Worm (Caenorhabditis elegans) whole organism, mixed stage, embryonic: Measurements from ENCODE around the gene K03B8.11.
A peak's percentile ranks its signal among the peaks of the same experiment; 100 is the strongest.

Experiments
- M03D4.4 ChIP-seq: sonication (generic microtip); optimal IDR thresholded peaks from 2 replicates; lab custom pipeline; 2017; ENCODE audit warnings: mild to moderate bottlenecking, missing genetic modification characterization, missing compliant biosample characterization
- bed-3 ChIP-seq: fragments of 200-800 bp; sonication (Bioruptor generic); optimal IDR thresholded peaks from 3 replicates; lab custom pipeline; 2018; ENCODE audit warnings: mild to moderate bottlenecking, missing genetic modification characterization, moderate library complexity, missing compliant biosample characterization
- blmp-1 ChIP-seq: fragments of 150-350 bp; optimal IDR thresholded peaks from 2 replicates; lab custom pipeline; 2014; ENCODE audit warnings: missing biosample characterization, missing genetic modification characterization
- ceh-39 ChIP-seq: fragments of 150-350 bp; optimal IDR thresholded peaks from 2 replicates; lab custom pipeline; 2014; ENCODE audit warnings: missing biosample characterization, missing genetic modification characterization
- ceh-43 ChIP-seq: fragments of 200-800 bp; sonication (Bioruptor generic); optimal IDR thresholded peaks from 2 replicates; lab custom pipeline; 2018; ENCODE audit warnings: mild to moderate bottlenecking, missing genetic modification characterization, moderate library complexity, missing compliant biosample characterization
- ces-1 ChIP-seq: fragments of 150-350 bp; optimal IDR thresholded peaks from 2 replicates; lab custom pipeline; 2014; ENCODE audit warnings: missing biosample characterization, missing genetic modification reagents, missing genetic modification characterization
- cnd-1 ChIP-seq: fragments of 200-800 bp; sonication (Bioruptor generic); optimal IDR thresholded peaks from 2 replicates; lab custom pipeline; 2018; ENCODE audit warnings: mild to moderate bottlenecking, missing genetic modification characterization, missing compliant biosample characterization
- drap-1 ChIP-seq: fragments of 200-800 bp; sonication (Bioruptor generic); optimal IDR thresholded peaks from 3 replicates; lab custom pipeline; 2018; ENCODE audit warnings: mild to moderate bottlenecking, missing genetic modification characterization, missing compliant biosample characterization
- elt-1 ChIP-seq: sonication (generic microtip); optimal IDR thresholded peaks from 2 replicates; lab custom pipeline; 2017; ENCODE audit warnings: missing genetic modification characterization, mild to moderate bottlenecking, missing compliant biosample characterization, antibody characterized with exemption, moderate library complexity, borderline replicate concordance; ENCODE audit not compliant: insufficient read depth
- flh-1 ChIP-seq: fragments of 200-800 bp; sonication (Bioruptor generic); optimal IDR thresholded peaks from 2 replicates; lab custom pipeline; 2018; ENCODE audit warnings: mild to moderate bottlenecking, missing genetic modification characterization, moderate library complexity, missing compliant biosample characterization
- ham-2 ChIP-seq: fragments of 200-800 bp; sonication (Bioruptor generic); optimal IDR thresholded peaks from 2 replicates; lab custom pipeline; 2018; ENCODE audit warnings: mild to moderate bottlenecking, missing genetic modification characterization, missing compliant biosample characterization
- hlh-1 ChIP-seq: fragments of 150-350 bp; optimal IDR thresholded peaks from 2 replicates; lab custom pipeline; 2014; ENCODE audit warnings: missing biosample characterization, missing genetic modification reagents, missing genetic modification characterization
- lin-13 ChIP-seq: fragments of 150-350 bp; optimal IDR thresholded peaks from 2 replicates; lab custom pipeline; 2014; ENCODE audit warnings: missing biosample characterization, missing genetic modification characterization
- lin-32 ChIP-seq: fragments of 200-800 bp; sonication (Bioruptor generic); optimal IDR thresholded peaks from 2 replicates; lab custom pipeline; 2018; ENCODE audit warnings: mild to moderate bottlenecking, missing genetic modification characterization, missing compliant biosample characterization
- lsy-2 ChIP-seq: fragments of 150-350 bp; optimal IDR thresholded peaks from 2 replicates; lab custom pipeline; 2014; ENCODE audit warnings: missing biosample characterization, missing genetic modification characterization
- mab-5 ChIP-seq: fragments of 150-350 bp; optimal IDR thresholded peaks from 2 replicates; lab custom pipeline; 2014; ENCODE audit warnings: missing biosample characterization, missing genetic modification characterization
- mep-1 ChIP-seq: fragments of 150-350 bp; optimal IDR thresholded peaks from 2 replicates; lab custom pipeline; 2017; ENCODE audit warnings: missing biosample characterization, missing genetic modification reagents, missing genetic modification characterization, inconsistent platforms
- mls-2 ChIP-seq: sonication (generic microtip); optimal IDR thresholded peaks from 2 replicates; lab custom pipeline; 2016; ENCODE audit warnings: mild to moderate bottlenecking, missing genetic modification characterization, moderate library complexity, missing compliant biosample characterization
- nhr-2 ChIP-seq: fragments of 150-350 bp; optimal IDR thresholded peaks from 2 replicates; lab custom pipeline; 2014; ENCODE audit warnings: missing biosample characterization, missing genetic modification characterization
- nhr-28 ChIP-seq: fragments of 150-350 bp; optimal IDR thresholded peaks from 2 replicates; lab custom pipeline; 2014; ENCODE audit warnings: missing biosample characterization, missing genetic modification characterization
- nhr-76 ChIP-seq: sonication (generic microtip); optimal IDR thresholded peaks from 2 replicates; lab custom pipeline; 2017; ENCODE audit warnings: missing biosample characterization, missing genetic modification characterization
- sem-2 ChIP-seq: fragments of 200-800 bp; sonication (Bioruptor generic); optimal IDR thresholded peaks from 2 replicates; lab custom pipeline; 2018; ENCODE audit warnings: mild to moderate bottlenecking, missing genetic modification characterization, missing compliant biosample characterization
- snpc-4 ChIP-seq: fragments of 150-350 bp; optimal IDR thresholded peaks from 2 replicates; lab custom pipeline; 2014; ENCODE audit warnings: missing biosample characterization, missing genetic modification characterization
- sptf-1 ChIP-seq: sonication (generic microtip); optimal IDR thresholded peaks from 2 replicates; lab custom pipeline; 2017; ENCODE audit warnings: mild to moderate bottlenecking, missing genetic modification characterization, moderate library complexity, missing compliant biosample characterization
- tbx-8 ChIP-seq: fragments of 200-800 bp; sonication (Bioruptor generic); optimal IDR thresholded peaks from 2 replicates; lab custom pipeline; 2018; ENCODE audit warnings: mild to moderate bottlenecking, missing genetic modification characterization, moderate library complexity, missing compliant biosample characterization
- unc-120 ChIP-seq: sonication (generic microtip); optimal IDR thresholded peaks from 2 replicates; lab custom pipeline; 2017; ENCODE audit warnings: missing genetic modification characterization, missing compliant biosample characterization; ENCODE audit not compliant: poor library complexity, severe bottlenecking
- unc-39 ChIP-seq: fragments of 150-350 bp; optimal IDR thresholded peaks from 2 replicates; lab custom pipeline; 2014; ENCODE audit warnings: missing biosample characterization, missing genetic modification characterization
- unc-62 ChIP-seq: fragments of 150-350 bp; optimal IDR thresholded peaks from 2 replicates; lab custom pipeline; 2014; ENCODE audit warnings: missing biosample characterization, missing genetic modification reagents, missing genetic modification characterization
- zip-8 ChIP-seq: fragments of 150-350 bp; optimal IDR thresholded peaks from 2 replicates; lab custom pipeline; 2014; ENCODE audit warnings: missing biosample characterization, missing genetic modification characterization

Gene K03B8.11

DNA sequence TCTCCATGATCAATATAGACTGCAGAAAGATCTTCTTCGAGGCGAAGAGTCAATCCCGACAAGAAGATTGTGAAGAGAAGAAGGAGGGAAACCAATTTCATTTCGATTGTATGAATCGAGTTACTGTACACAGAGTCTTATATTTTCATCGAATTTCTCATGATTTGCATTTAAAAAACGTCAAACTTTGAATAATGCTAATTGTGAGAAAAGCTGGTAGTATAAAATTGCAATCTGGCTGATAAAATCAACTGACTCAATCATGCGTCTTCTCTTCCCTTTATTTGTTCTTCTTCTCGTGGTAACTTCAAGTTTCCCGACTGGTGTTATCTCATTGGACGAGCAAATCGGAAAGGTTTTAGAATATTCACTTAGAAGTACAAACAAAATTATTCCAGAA is at the start of gene K03B8.11, which contains the start of gene K03B8.14:
Gene K03B8.11, minus strand, starts transcription at position 101 of the 400 bp plus-strand sequence.
Gene K03B8.14, plus strand, starts transcription at position 110 of the 400 bp plus-strand sequence.
- TF ChIP-seq hlh-1 (tag; lab: Kevin White, UChicago) (no peak), unc-120 (tag; lab: Kevin White, UChicago) (no peak), bed-3 (no peak), ceh-39 (no peak), zip-8 (no peak), lin-32 (GFP tag; lab: Kevin White, UChicago) (no peak), sptf-1 (tag; lab: Kevin White, UChicago) (no peak), nhr-76 (tag; lab: Kevin White, UChicago) (no peak), M03D4.4 (tag; lab: Kevin White, UChicago) (no peak), lsy-2 (no peak), ceh-43 (GFP tag; lab: Kevin White, UChicago) (no peak), mab-5 (tag; lab: Kevin White, UChicago) (no peak), cnd-1 (tag; lab: Kevin White, UChicago) (no peak), sem-2 (GFP tag; lab: Kevin White, UChicago) (no peak), lin-13 (tag; lab: Kevin White, UChicago) (no peak)

DNA sequence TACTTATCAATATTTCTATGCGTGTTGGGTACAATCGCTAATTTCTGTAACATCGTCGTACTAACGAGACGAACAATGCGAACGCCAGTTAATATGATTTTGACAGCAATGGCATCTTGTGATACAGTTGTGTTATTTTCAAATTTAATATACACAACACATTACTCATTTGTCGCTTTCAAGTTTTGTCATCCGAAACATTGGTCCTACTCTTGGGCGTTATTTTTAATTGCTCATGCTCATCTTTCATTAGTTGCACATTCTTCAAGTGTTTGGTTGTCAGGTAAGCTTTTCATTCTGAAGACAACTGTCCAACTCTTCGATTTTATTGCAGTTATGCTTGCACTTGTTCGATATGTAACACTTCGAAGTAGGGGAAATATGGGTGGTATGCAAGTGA is 48.9 kb upstream of the K03B8.11 start:
- TF ChIP-seq ceh-43 (GFP tag; lab: Kevin White, UChicago) = no peak
- no peak for TF ChIP-seq sptf-1 (tag; lab: Kevin White, UChicago)
- TF ChIP-seq sem-2 (GFP tag; lab: Kevin White, UChicago) = no peak
- TF ChIP-seq hlh-1 (tag; lab: Kevin White, UChicago) = no peak
- TF ChIP-seq bed-3 = no peak
- no peak for TF ChIP-seq cnd-1 (tag; lab: Kevin White, UChicago)
- no peak for TF ChIP-seq nhr-28 (tag; lab: Kevin White, UChicago)
- no peak for TF ChIP-seq ces-1 (GFP tag; lab: Kevin White, UChicago)
- no peak for TF ChIP-seq snpc-4
- TF ChIP-seq unc-62 = no peak
- no peak for TF ChIP-seq unc-39 (tag; lab: Kevin White, UChicago)
- TF ChIP-seq elt-1 (tag; lab: Kevin White, UChicago) = no peak
- TF ChIP-seq ham-2 = no peak
- TF ChIP-seq lin-32 (GFP tag; lab: Kevin White, UChicago) = no peak
- no peak for TF ChIP-seq lin-13 (tag; lab: Kevin White, UChicago)
- TF ChIP-seq flh-1 (GFP tag; lab: Kevin White, UChicago) = no peak
- TF ChIP-seq nhr-76 (tag; lab: Kevin White, UChicago) = no peak
- TF ChIP-seq mab-5 (tag; lab: Kevin White, UChicago) = no peak
- TF ChIP-seq, all 35 proteins: peak for 0

DNA sequence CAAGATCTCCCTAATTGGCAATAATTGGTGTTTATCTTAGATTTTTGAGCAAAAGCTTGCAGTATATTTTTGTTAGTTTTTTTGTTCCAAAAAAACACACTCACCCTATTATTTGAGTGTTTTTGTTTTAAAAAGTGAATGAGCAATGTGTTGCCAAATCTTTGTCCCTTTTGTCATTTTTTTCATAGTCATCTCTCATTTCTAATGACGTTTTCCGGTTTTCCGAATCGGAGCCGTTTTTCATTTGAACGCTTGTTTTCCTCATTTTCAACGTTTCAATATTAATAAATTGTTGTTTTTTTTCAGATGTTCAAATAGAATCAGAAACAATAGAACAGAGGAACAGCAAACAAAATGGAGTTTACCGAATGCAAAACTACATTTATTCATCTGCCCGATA is 48.2 kb upstream of the K03B8.11 start, which contains the start of gene dmsr-1:
Gene dmsr-1, plus strand, starts transcription at position 301 of the 400 bp plus-strand sequence.
- TF ChIP-seq snpc-4 (no peak), tbx-8 (no peak), lin-32 (GFP tag; lab: Kevin White, UChicago) (no peak), mep-1 (tag; lab: Kevin White, UChicago) (no peak)

DNA sequence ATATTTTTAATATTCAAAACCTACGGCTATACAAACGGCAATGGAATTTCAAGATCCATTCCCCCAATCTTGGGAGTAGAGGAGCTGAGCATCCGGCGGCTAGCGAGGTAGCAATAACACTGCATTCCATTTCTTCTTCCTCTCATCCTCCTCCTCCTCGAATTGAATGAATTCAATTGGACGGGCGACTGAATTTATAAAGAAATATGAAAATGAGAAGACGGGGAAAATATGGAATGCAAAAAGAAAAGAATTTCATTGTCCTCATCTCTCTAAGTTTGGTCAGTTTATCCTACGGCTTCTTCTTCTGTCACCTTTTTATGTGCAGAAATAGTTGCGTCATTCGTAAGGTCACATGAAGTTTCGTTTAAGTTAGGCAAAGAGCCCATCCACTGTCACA is 46.1 kb upstream of the K03B8.11 start:
- no peak for TF ChIP-seq drap-1 (GFP tag; lab: Kevin White, UChicago)
- TF ChIP-seq tbx-8 = no peak
- no peak for TF ChIP-seq blmp-1 (tag; lab: Kevin White, UChicago)
- TF ChIP-seq ces-1 (GFP tag; lab: Kevin White, UChicago) = peak; percentile 67
- TF ChIP-seq zip-8 = peak; percentile 47

DNA sequence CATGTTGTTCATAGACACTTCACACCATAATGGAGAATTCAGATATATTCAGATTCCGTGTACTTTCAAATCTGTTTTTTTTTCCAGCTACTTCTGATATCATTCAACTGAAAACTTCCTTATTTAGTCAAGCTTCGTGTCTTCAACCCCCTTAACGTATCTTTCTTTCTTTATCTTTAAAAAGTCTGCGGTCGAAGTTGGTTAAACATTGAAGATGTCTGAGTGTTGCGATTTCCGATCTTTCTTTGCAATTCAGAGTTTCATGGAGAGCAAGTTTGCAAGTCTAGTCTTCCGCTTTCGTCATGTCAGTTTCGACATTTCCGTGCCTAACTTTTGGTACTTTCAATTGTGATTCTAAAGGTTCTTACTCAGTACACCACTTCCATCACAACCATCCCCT is 44.9 kb upstream of the K03B8.11 start:
- TF ChIP-seq cnd-1 (tag; lab: Kevin White, UChicago) (no peak), mep-1 (tag; lab: Kevin White, UChicago) (no peak), mls-2 (tag; lab: Kevin White, UChicago) (no peak), unc-39 (tag; lab: Kevin White, UChicago) (no peak), nhr-2 (tag; lab: Kevin White, UChicago) (no peak), unc-120 (tag; lab: Kevin White, UChicago) (no peak), lsy-2 (no peak), flh-1 (GFP tag; lab: Kevin White, UChicago) (no peak), zip-8 (no peak), tbx-8 (no peak)
